Worm (Caenorhabditis elegans) whole organism, L4 larva: Measurements from ENCODE around the gene smg-3.
"Not testable (repeated sequence)": the region's sequence is repeated elsewhere in the genome, so short reads cannot be mapped to it uniquely, and the experiment has no call there.

Source experiments
- fos-1 ChIP-seq: fragments of 150-350 bp; optimal IDR thresholded peaks from 2 replicates; lab custom pipeline; 2014; ENCODE audit warnings: missing biosample characterization, missing genetic modification characterization
- hlh-30 ChIP-seq: sonication (generic microtip); optimal IDR thresholded peaks from 2 replicates; lab custom pipeline; 2017; ENCODE audit warnings: antibody characterized with exemption, mild to moderate bottlenecking, missing genetic modification characterization, missing compliant biosample characterization; ENCODE audit not compliant: insufficient read depth
- mdl-1 ChIP-seq, 2 experiments: fragments of 150-350 bp in 1 of 2; sonication (generic microtip) in 1 of 2; optimal IDR thresholded peaks; 2 replicates each; lab custom pipeline; 2014 to 2017; ENCODE audit warnings: missing biosample characterization in 2 of 2, missing genetic modification characterization in 2 of 2

Gene smg-3

DNA sequence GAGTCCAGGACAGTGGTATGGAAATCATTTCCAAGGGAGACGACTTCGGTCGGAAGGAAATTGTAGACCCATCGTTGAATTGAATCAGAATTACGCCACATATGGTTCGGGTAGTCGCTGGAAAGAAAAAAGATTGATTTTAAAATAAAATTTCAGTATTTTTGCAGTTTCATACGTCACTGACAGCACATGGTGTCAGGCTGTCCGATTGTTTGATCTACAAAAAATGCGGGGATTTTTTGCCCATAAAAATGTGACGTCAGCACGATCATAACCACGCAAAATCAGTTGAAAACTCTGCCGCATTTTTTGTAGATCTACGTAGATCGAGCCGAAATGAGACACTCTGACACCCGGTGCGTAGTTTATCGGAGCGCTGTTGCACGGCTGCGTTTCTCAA lies 55.5 kb downstream of the smg-3 start, which contains the start of gene Y73B6BL.12:
Y73B6BL.12 (minus strand) TSS at position 101 of the 400 bp plus-strand sequence.
- not testable (repeated sequence) for TF ChIP-seq hlh-30 (tag; lab: Kevin White, UChicago); mdl-1 (tag; optimal IDR thresholded peaks at IDR 0.05; lab: Kevin White, UChicago); fos-1
